Worm (Caenorhabditis elegans): ENCODE measurements around the gene flp-17.

The flp-17 gene

ce11 chrIV:17215070-17215469 is 23.4 kb upstream of the flp-17 start:
- TF ChIP-seq B0310.2 (tag; optimal IDR thresholded peaks at IDR 0.05) (no peak), ceh-36 (tag; optimal IDR thresholded peaks at IDR 0.05) (no peak), ets-7 (tag; optimal IDR thresholded peaks at IDR 0.05) (no peak), sea-1 (GFP tag; conservative IDR thresholded peaks at IDR 0.05) (no peak), hmg-4 (GFP tag; optimal IDR thresholded peaks at IDR 0.05) (no peak), ceh-13 (GFP tag; optimal IDR thresholded peaks at IDR 0.05) (no peak), tra-4 (tag; optimal IDR thresholded peaks at IDR 0.05) (no peak), pes-1 (GFP tag; IDR thresholded peaks at IDR 0.05) (no peak), hmbx-1 (tag; optimal IDR thresholded peaks at IDR 0.05) (no peak), flt-1 (GFP tag; IDR thresholded peaks at IDR 0.05) (no peak), scrt-1 (GFP tag; IDR thresholded peaks at IDR 0.05) (no peak), aly-1 (tag; optimal IDR thresholded peaks at IDR 0.05) (no peak)

- TF ChIP-seq tra-4 (tag; optimal IDR thresholded peaks at IDR 0.05) (no peak), tbx-37 (GFP tag; conservative IDR thresholded peaks at IDR 0.05) (no peak), sea-1 (GFP tag; conservative IDR thresholded peaks at IDR 0.05) (no peak), flt-1 (GFP tag; IDR thresholded peaks at IDR 0.05) (no peak), tbx-11 (GFP tag; IDR thresholded peaks at IDR 0.05) (no peak), pes-1 (GFP tag; IDR thresholded peaks at IDR 0.05) (no peak), ets-7 (tag; optimal IDR thresholded peaks at IDR 0.05) (no peak)
These were observed 19.1 kb upstream of the flp-17 start for ce11 chrIV:17210754-17211153.

ce11 chrIV:17209309-17209708 is 17.6 kb upstream of the flp-17 start:
- TF ChIP-seq flt-1 (GFP tag; IDR thresholded peaks at IDR 0.05) (no peak), aly-1 (tag; optimal IDR thresholded peaks at IDR 0.05) (no peak), tbx-37 (GFP tag; conservative IDR thresholded peaks at IDR 0.05) (no peak), sea-1 (GFP tag; conservative IDR thresholded peaks at IDR 0.05) (no peak), ceh-36 (tag; optimal IDR thresholded peaks at IDR 0.05) (no peak), B0310.2 (tag; optimal IDR thresholded peaks at IDR 0.05) (no peak), hmg-4 (GFP tag; optimal IDR thresholded peaks at IDR 0.05) (no peak), F13C5.2 (tag; optimal IDR thresholded peaks at IDR 0.05) (no peak), scrt-1 (GFP tag; IDR thresholded peaks at IDR 0.05) (no peak)

- TF ChIP-seq scrt-1 (GFP tag; IDR thresholded peaks at IDR 0.05) (no peak), B0310.2 (tag; optimal IDR thresholded peaks at IDR 0.05) (no peak), ceh-36 (tag; optimal IDR thresholded peaks at IDR 0.05) (no peak), hmbx-1 (tag; optimal IDR thresholded peaks at IDR 0.05) (no peak), tbx-11 (GFP tag; IDR thresholded peaks at IDR 0.05) (no peak), ets-7 (tag; optimal IDR thresholded peaks at IDR 0.05) (no peak), flt-1 (GFP tag; IDR thresholded peaks at IDR 0.05) (no peak)
These were observed 16.2 kb upstream of the flp-17 start for ce11 chrIV:17207864-17208263.

ce11 chrIV:17206745-17207144 is 15.1 kb upstream of the flp-17 start, which contains the start of gene cnnm-1:
cnnm-1 (minus strand) TSS chrIV:17206845.
- TF ChIP-seq flt-1 (GFP tag; IDR thresholded peaks at IDR 0.05) (no peak), ets-7 (tag; optimal IDR thresholded peaks at IDR 0.05) (no peak), tbx-11 (GFP tag; IDR thresholded peaks at IDR 0.05) (no peak), sea-1 (GFP tag; conservative IDR thresholded peaks at IDR 0.05) (no peak), pes-1 (GFP tag; IDR thresholded peaks at IDR 0.05) (no peak), tbx-37 (GFP tag; conservative IDR thresholded peaks at IDR 0.05) (no peak), aly-1 (tag; optimal IDR thresholded peaks at IDR 0.05) (no peak), ama-1 (optimal IDR thresholded peaks at IDR 0.05) (no peak), scrt-1 (GFP tag; IDR thresholded peaks at IDR 0.05) (no peak), hnd-1 (tag; optimal IDR thresholded peaks at IDR 0.05) (no peak), tra-4 (tag; optimal IDR thresholded peaks at IDR 0.05) (no peak), ceh-13 (GFP tag; optimal IDR thresholded peaks at IDR 0.05) (no peak), F13C5.2 (tag; optimal IDR thresholded peaks at IDR 0.05) (no peak), hmg-4 (GFP tag; optimal IDR thresholded peaks at IDR 0.05) (no peak), ceh-36 (tag; optimal IDR thresholded peaks at IDR 0.05) (no peak), hmbx-1 (tag; optimal IDR thresholded peaks at IDR 0.05) (no peak), B0310.2 (tag; optimal IDR thresholded peaks at IDR 0.05) (no peak)

- no peak for TF ChIP-seq ceh-13 (GFP tag; optimal IDR thresholded peaks at IDR 0.05)
- TF ChIP-seq hmbx-1 (tag; optimal IDR thresholded peaks at IDR 0.05): no peak
- TF ChIP-seq aly-1 (tag; optimal IDR thresholded peaks at IDR 0.05): no peak
- TF ChIP-seq ceh-36 (tag; optimal IDR thresholded peaks at IDR 0.05): no peak
- TF ChIP-seq ets-7 (tag; optimal IDR thresholded peaks at IDR 0.05): no peak
- TF ChIP-seq B0310.2 (tag; optimal IDR thresholded peaks at IDR 0.05): no peak
- no peak for TF ChIP-seq hmg-4 (GFP tag; optimal IDR thresholded peaks at IDR 0.05)
- no peak for TF ChIP-seq flt-1 (GFP tag; IDR thresholded peaks at IDR 0.05)
- TF ChIP-seq sea-1 (GFP tag; conservative IDR thresholded peaks at IDR 0.05): no peak
- TF ChIP-seq scrt-1 (GFP tag; IDR thresholded peaks at IDR 0.05): no peak
- TF ChIP-seq tra-4 (tag; optimal IDR thresholded peaks at IDR 0.05): no peak
These were observed 8.0 kb upstream of the flp-17 start for ce11 chrIV:17199706-17200105.

- TF ChIP-seq scrt-1 (GFP tag; IDR thresholded peaks at IDR 0.05) (no peak), pes-1 (GFP tag; IDR thresholded peaks at IDR 0.05) (no peak), hmg-4 (GFP tag; optimal IDR thresholded peaks at IDR 0.05) (no peak), ets-7 (tag; optimal IDR thresholded peaks at IDR 0.05) (no peak)
These were observed 1.8 kb upstream of the flp-17 start for ce11 chrIV:17193491-17193890.

- no peak for TF ChIP-seq B0310.2 (tag; optimal IDR thresholded peaks at IDR 0.05)
These were observed 2.5 kb downstream of the flp-17 start for ce11 chrIV:17189193-17189592.

ce11 chrIV:17183629-17184028 is 8.1 kb downstream of the flp-17 start, which contains the start of gene col-138:
col-138 (minus strand) TSS chrIV:17183729.
- TF ChIP-seq aly-1 (tag; optimal IDR thresholded peaks at IDR 0.05) (no peak), flt-1 (GFP tag; IDR thresholded peaks at IDR 0.05) (no peak), ama-1 (optimal IDR thresholded peaks at IDR 0.05) (no peak), B0310.2 (tag; optimal IDR thresholded peaks at IDR 0.05) (no peak), ets-7 (tag; optimal IDR thresholded peaks at IDR 0.05) (no peak), tra-4 (tag; optimal IDR thresholded peaks at IDR 0.05) (no peak), scrt-1 (GFP tag; IDR thresholded peaks at IDR 0.05) (no peak), tbx-11 (GFP tag; IDR thresholded peaks at IDR 0.05) (no peak)
